Worm (Caenorhabditis elegans) whole organism, L3 larva: ENCODE measurements around the gene apc-11.

Experiments used
- ceh-28 ChIP-seq: fragments of 150-350 bp; optimal IDR thresholded peaks from 2 replicates; lab custom pipeline; 2014; ENCODE audit warnings: missing biosample characterization, missing genetic modification reagents, missing genetic modification characterization
- ceh-82 ChIP-seq: fragments of 150-350 bp; optimal IDR thresholded peaks from 2 replicates; lab custom pipeline; 2014; ENCODE audit warnings: missing biosample characterization, missing genetic modification characterization
- elt-1 ChIP-seq: fragments of 150-350 bp; optimal IDR thresholded peaks from 2 replicates; lab custom pipeline; 2014; ENCODE audit warnings: missing biosample characterization, missing genetic modification characterization
- elt-3 ChIP-seq, 3 experiments: fragments of 150-350 bp in 1 of 3; sonication (generic microtip) in 2 of 3; optimal IDR thresholded peaks; 2 replicates in 2 of 3; 4 replicates in 1 of 3; lab custom pipeline; 2014 to 2017; ENCODE audit warnings: missing biosample characterization in 3 of 3, missing genetic modification characterization in 3 of 3
- fos-1 ChIP-seq: fragments of 150-350 bp; optimal IDR thresholded peaks from 2 replicates; lab custom pipeline; 2014; ENCODE audit warnings: missing biosample characterization, missing genetic modification characterization
- lin-15B ChIP-seq: fragments of 150-350 bp; optimal IDR thresholded peaks from 2 replicates; lab custom pipeline; 2014; ENCODE audit warnings: missing biosample characterization, missing genetic modification characterization
- mdl-1 ChIP-seq: fragments of 150-350 bp; optimal IDR thresholded peaks from 2 replicates; lab custom pipeline; 2014; ENCODE audit warnings: missing biosample characterization, missing genetic modification characterization
- nfya-1 ChIP-seq: sonication (generic microtip); optimal IDR thresholded peaks from 2 replicates; lab custom pipeline; 2017; ENCODE audit warnings: missing genetic modification characterization, mild to moderate bottlenecking, missing compliant biosample characterization, antibody characterized with exemption, moderate library complexity; ENCODE audit not compliant: insufficient read depth
- nhr-23 ChIP-seq: fragments of 150-350 bp; optimal IDR thresholded peaks from 2 replicates; lab custom pipeline; 2014; ENCODE audit warnings: missing biosample characterization, missing genetic modification reagents, missing genetic modification characterization
- nhr-237 ChIP-seq: fragments of 150-350 bp; optimal IDR thresholded peaks from 2 replicates; lab custom pipeline; 2014; ENCODE audit warnings: missing biosample characterization, missing genetic modification characterization
- nhr-67 ChIP-seq: fragments of 150-350 bp; optimal IDR thresholded peaks from 2 replicates; lab custom pipeline; 2014; ENCODE audit warnings: missing biosample characterization, missing genetic modification characterization
- snpc-4 ChIP-seq: fragments of 150-350 bp; optimal IDR thresholded peaks from 2 replicates; lab custom pipeline; 2014; ENCODE audit warnings: missing biosample characterization, missing genetic modification characterization
- ztf-11 ChIP-seq: fragments of 150-350 bp; optimal IDR thresholded peaks from 2 replicates; lab custom pipeline; 2014; ENCODE audit warnings: missing biosample characterization, missing genetic modification characterization

ce11 chrIII:4594762-4595523 is 719 bp upstream of the apc-11 start:
- TF ChIP-seq nhr-237 (tag; lab: Kevin White, UChicago) (no peak), nhr-67 (tag; lab: Kevin White, UChicago) (no peak), nhr-23 (tag; lab: Kevin White, UChicago) (no peak), nfya-1 (tag; lab: Kevin White, UChicago) (no peak), snpc-4 (tag; lab: Kevin White, UChicago) (no peak), lin-15B (tag; lab: Kevin White, UChicago) (no peak), mdl-1 (tag; lab: Kevin White, UChicago) (no peak), elt-3 (tag; optimal IDR thresholded peaks at IDR 0.05; lab: Kevin White, UChicago) (no peak), fos-1 (tag; lab: Kevin White, UChicago) (no peak), ceh-82 (no peak), ztf-11 (tag; lab: Kevin White, UChicago) (no peak), ceh-28 (tag; lab: Kevin White, UChicago) (no peak), elt-1 (tag; lab: Kevin White, UChicago) (no peak)
